Fruit fly (Drosophila melanogaster) whole organism, pupa: ENCODE data around the gene sas.

Experiments used
- CG13204 ChIP-seq: fragments of 200-800 bp; sonication (Bioruptor generic); optimal IDR thresholded peaks from 2 replicates; lab custom pipeline; 2018; ENCODE audit warnings: missing biosample characterization, mild to moderate bottlenecking, missing genetic modification characterization, moderate library complexity
- CG8159 ChIP-seq: fragments of 200-800 bp; sonication (Bioruptor generic); optimal IDR thresholded peaks from 3 replicates; lab custom pipeline; 2018; ENCODE audit warnings: missing biosample characterization, mild to moderate bottlenecking, missing genetic modification characterization, moderate library complexity
- D1 ChIP-seq: fragments of 200-800 bp; sonication (Bioruptor generic); optimal IDR thresholded peaks from 2 replicates; lab custom pipeline; 2018; ENCODE audit warnings: missing biosample characterization, mild to moderate bottlenecking, missing genetic modification characterization, moderate library complexity
- EcR ChIP-seq: fragments of 200-800 bp; sonication (Bioruptor generic); optimal IDR thresholded peaks from 3 replicates; lab custom pipeline; 2019; ENCODE audit warnings: missing biosample characterization, missing genetic modification characterization, mild to moderate bottlenecking, moderate library complexity, missing genetic modification reagents
- fd96Ca ChIP-seq: fragments of 200-800 bp; sonication (Bioruptor generic); IDR thresholded peaks from 3 replicates; pipeline ENCODE4 v1.3.6; 2022; ENCODE audit warnings: missing biosample characterization, missing genetic modification characterization

DNA sequence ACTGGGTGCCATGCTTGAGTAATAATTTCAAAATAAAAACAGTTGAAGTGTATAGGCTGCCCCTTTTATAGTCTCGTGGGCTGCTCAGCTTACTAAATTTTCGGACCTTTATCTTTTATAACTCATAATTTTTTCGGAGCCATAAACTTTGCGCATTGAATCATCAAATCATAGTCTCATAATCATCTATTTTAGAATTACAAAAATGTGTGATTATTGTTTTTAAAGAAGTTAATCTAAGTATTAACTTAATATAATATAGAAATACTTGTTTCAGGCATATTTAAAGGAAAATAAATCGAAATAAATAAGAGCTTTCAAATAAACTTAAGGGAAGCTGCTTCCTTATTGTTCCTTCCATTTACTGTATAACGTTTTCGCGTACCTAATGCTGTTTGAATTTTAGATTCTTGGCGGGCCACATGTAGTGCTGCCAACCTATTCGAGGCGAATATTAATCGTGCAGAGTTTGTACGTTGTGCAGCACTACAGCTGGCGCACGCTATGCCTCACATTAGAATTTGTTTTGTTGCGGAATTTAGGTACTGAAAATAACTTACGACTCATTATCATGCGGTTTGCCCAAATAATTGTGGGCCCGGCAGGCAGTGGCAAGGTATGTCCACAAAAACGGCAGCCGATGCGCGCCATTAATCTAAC, 18.2 kb upstream of the sas start, which contains the start of the genes CG14610 and CG2656:
- no peak for TF ChIP-seq CG13204
- TF ChIP-seq EcR (GFP tag; lab: Kevin White, UChicago): no peak
- TF ChIP-seq fd96Ca (GFP tag; lab: Robert Waterston, UW): no peak
- TF ChIP-seq CG8159 (tag; lab: Kevin White, UChicago): no peak
- peak; percentile 57 for TF ChIP-seq D1
